Worm (Caenorhabditis elegans): ENCODE measurements around the gene Y81B9A.4.

Y81B9A.4 gene

ce11 chrX:9145848-9146247 is 34.9 kb downstream of the Y81B9A.4 start, which contains the start of gene B0563.5:
Gene B0563.5 (plus strand): TSS chrX:9146148.
- TF ChIP-seq nfya-1 (tag; optimal IDR thresholded peaks at IDR 0.05; ENCODE audit: insufficient read depth) (no peak), ceh-16 (tag; optimal IDR thresholded peaks at IDR 0.05) (no peak), mml-1 (tag; optimal IDR thresholded peaks at IDR 0.05) (no peak), nhr-11 (tag; optimal IDR thresholded peaks at IDR 0.05) (no peak), skn-1 (tag; optimal IDR thresholded peaks at IDR 0.05) (no peak), ztf-4 (tag; optimal IDR thresholded peaks at IDR 0.05) (no peak), nhr-12 (tag; optimal IDR thresholded peaks at IDR 0.05) (no peak), R02D3.7 (tag; optimal IDR thresholded peaks at IDR 0.05) (no peak), elt-3 (tag; optimal IDR thresholded peaks at IDR 0.05) (no peak), nhr-77 (tag; optimal IDR thresholded peaks at IDR 0.05) (no peak), lin-39 (tag; optimal IDR thresholded peaks at IDR 0.05) (no peak), egl-5 (tag; optimal IDR thresholded peaks at IDR 0.05) (no peak), snpc-4 (tag; optimal IDR thresholded peaks at IDR 0.05) (no peak), nhr-67 (tag; optimal IDR thresholded peaks at IDR 0.05) (no peak), fkh-10 (GFP tag; optimal IDR thresholded peaks at IDR 0.05) (no peak), elt-2 (tag; optimal IDR thresholded peaks at IDR 0.05) (no peak)

- TF ChIP-seq unc-39 (tag; optimal IDR thresholded peaks at IDR 0.05) (no peak), fkh-10 (GFP tag; optimal IDR thresholded peaks at IDR 0.05) (no peak), mml-1 (tag; optimal IDR thresholded peaks at IDR 0.05) (no peak), ztf-4 (tag; optimal IDR thresholded peaks at IDR 0.05) (no peak), nhr-77 (tag; optimal IDR thresholded peaks at IDR 0.05) (no peak)
Measured at ce11 chrX:9137402-9137801, 43.3 kb downstream of the Y81B9A.4 start, which contains the start of gene B0563.6. Gene B0563.6 (plus strand): TSS chrX:9137702.
